Worm (Caenorhabditis elegans) whole organism, mixed stage, embryonic: Measurements from ENCODE around the gene srv-28.
"Not testable (repeated sequence)": the region's sequence is repeated elsewhere in the genome, so short reads cannot be mapped to it uniquely, and the experiment has no call there.

Experiments used
- M03D4.4 ChIP-seq: sonication (generic microtip); optimal IDR thresholded peaks from 2 replicates; lab custom pipeline; 2017; ENCODE audit warnings: mild to moderate bottlenecking, missing genetic modification characterization, missing compliant biosample characterization
- blmp-1 ChIP-seq: fragments of 150-350 bp; optimal IDR thresholded peaks from 2 replicates; lab custom pipeline; 2014; ENCODE audit warnings: missing biosample characterization, missing genetic modification characterization
- ceh-39 ChIP-seq: fragments of 150-350 bp; optimal IDR thresholded peaks from 2 replicates; lab custom pipeline; 2014; ENCODE audit warnings: missing biosample characterization, missing genetic modification characterization
- ceh-43 ChIP-seq: fragments of 200-800 bp; sonication (Bioruptor generic); optimal IDR thresholded peaks from 2 replicates; lab custom pipeline; 2018; ENCODE audit warnings: mild to moderate bottlenecking, missing genetic modification characterization, moderate library complexity, missing compliant biosample characterization
- ceh-83 ChIP-seq: fragments of 200-800 bp; sonication (Bioruptor generic); optimal IDR thresholded peaks from 2 replicates; lab custom pipeline; 2018; ENCODE audit warnings: mild to moderate bottlenecking, missing genetic modification characterization, missing compliant biosample characterization
- ces-1 ChIP-seq: fragments of 150-350 bp; optimal IDR thresholded peaks from 2 replicates; lab custom pipeline; 2014; ENCODE audit warnings: missing biosample characterization, missing genetic modification reagents, missing genetic modification characterization
- cnd-1 ChIP-seq: fragments of 200-800 bp; sonication (Bioruptor generic); optimal IDR thresholded peaks from 2 replicates; lab custom pipeline; 2018; ENCODE audit warnings: mild to moderate bottlenecking, missing genetic modification characterization, missing compliant biosample characterization
- drap-1 ChIP-seq: fragments of 200-800 bp; sonication (Bioruptor generic); optimal IDR thresholded peaks from 3 replicates; lab custom pipeline; 2018; ENCODE audit warnings: mild to moderate bottlenecking, missing genetic modification characterization, missing compliant biosample characterization
- elt-1 ChIP-seq: sonication (generic microtip); optimal IDR thresholded peaks from 2 replicates; lab custom pipeline; 2017; ENCODE audit warnings: missing genetic modification characterization, mild to moderate bottlenecking, missing compliant biosample characterization, antibody characterized with exemption, moderate library complexity, borderline replicate concordance; ENCODE audit not compliant: insufficient read depth
- elt-3 ChIP-seq: fragments of 150-350 bp; optimal IDR thresholded peaks from 2 replicates; lab custom pipeline; 2014; ENCODE audit warnings: missing biosample characterization, missing genetic modification characterization
- ham-2 ChIP-seq: fragments of 200-800 bp; sonication (Bioruptor generic); optimal IDR thresholded peaks from 2 replicates; lab custom pipeline; 2018; ENCODE audit warnings: mild to moderate bottlenecking, missing genetic modification characterization, missing compliant biosample characterization
- lin-32 ChIP-seq: fragments of 200-800 bp; sonication (Bioruptor generic); optimal IDR thresholded peaks from 2 replicates; lab custom pipeline; 2018; ENCODE audit warnings: mild to moderate bottlenecking, missing genetic modification characterization, missing compliant biosample characterization
- lsy-2 ChIP-seq: fragments of 150-350 bp; optimal IDR thresholded peaks from 2 replicates; lab custom pipeline; 2014; ENCODE audit warnings: missing biosample characterization, missing genetic modification characterization
- mab-5 ChIP-seq: fragments of 150-350 bp; optimal IDR thresholded peaks from 2 replicates; lab custom pipeline; 2014; ENCODE audit warnings: missing biosample characterization, missing genetic modification characterization
- mep-1 ChIP-seq: fragments of 150-350 bp; optimal IDR thresholded peaks from 2 replicates; lab custom pipeline; 2017; ENCODE audit warnings: missing biosample characterization, missing genetic modification reagents, missing genetic modification characterization, inconsistent platforms
- mls-2 ChIP-seq: sonication (generic microtip); optimal IDR thresholded peaks from 2 replicates; lab custom pipeline; 2016; ENCODE audit warnings: mild to moderate bottlenecking, missing genetic modification characterization, moderate library complexity, missing compliant biosample characterization
- nhr-12 ChIP-seq: fragments of 150-350 bp; optimal IDR thresholded peaks from 2 replicates; lab custom pipeline; 2014; ENCODE audit warnings: missing biosample characterization, missing genetic modification characterization
- nhr-2 ChIP-seq: fragments of 150-350 bp; optimal IDR thresholded peaks from 2 replicates; lab custom pipeline; 2014; ENCODE audit warnings: missing biosample characterization, missing genetic modification characterization
- nhr-237 ChIP-seq: fragments of 150-350 bp; optimal IDR thresholded peaks from 2 replicates; lab custom pipeline; 2014; ENCODE audit warnings: missing biosample characterization, missing genetic modification characterization
- nhr-28 ChIP-seq: fragments of 150-350 bp; optimal IDR thresholded peaks from 2 replicates; lab custom pipeline; 2014; ENCODE audit warnings: missing biosample characterization, missing genetic modification characterization
- nhr-76 ChIP-seq: sonication (generic microtip); optimal IDR thresholded peaks from 2 replicates; lab custom pipeline; 2017; ENCODE audit warnings: missing biosample characterization, missing genetic modification characterization
- pha-4 ChIP-seq: fragments of 150-350 bp; optimal IDR thresholded peaks from 2 replicates; lab custom pipeline; 2018; ENCODE audit warnings: missing biosample characterization, missing genetic modification reagents, missing genetic modification characterization
- sem-2 ChIP-seq: fragments of 200-800 bp; sonication (Bioruptor generic); optimal IDR thresholded peaks from 2 replicates; lab custom pipeline; 2018; ENCODE audit warnings: mild to moderate bottlenecking, missing genetic modification characterization, missing compliant biosample characterization
- snpc-4 ChIP-seq: fragments of 150-350 bp; optimal IDR thresholded peaks from 2 replicates; lab custom pipeline; 2014; ENCODE audit warnings: missing biosample characterization, missing genetic modification characterization
- sptf-1 ChIP-seq: sonication (generic microtip); optimal IDR thresholded peaks from 2 replicates; lab custom pipeline; 2017; ENCODE audit warnings: mild to moderate bottlenecking, missing genetic modification characterization, moderate library complexity, missing compliant biosample characterization
- tbx-8 ChIP-seq: fragments of 200-800 bp; sonication (Bioruptor generic); optimal IDR thresholded peaks from 2 replicates; lab custom pipeline; 2018; ENCODE audit warnings: mild to moderate bottlenecking, missing genetic modification characterization, moderate library complexity, missing compliant biosample characterization
- unc-120 ChIP-seq: sonication (generic microtip); optimal IDR thresholded peaks from 2 replicates; lab custom pipeline; 2017; ENCODE audit warnings: missing genetic modification characterization, missing compliant biosample characterization; ENCODE audit not compliant: poor library complexity, severe bottlenecking
- unc-39 ChIP-seq: fragments of 150-350 bp; optimal IDR thresholded peaks from 2 replicates; lab custom pipeline; 2014; ENCODE audit warnings: missing biosample characterization, missing genetic modification characterization
- unc-62 ChIP-seq: fragments of 150-350 bp; optimal IDR thresholded peaks from 2 replicates; lab custom pipeline; 2014; ENCODE audit warnings: missing biosample characterization, missing genetic modification reagents, missing genetic modification characterization
- zip-8 ChIP-seq: fragments of 150-350 bp; optimal IDR thresholded peaks from 2 replicates; lab custom pipeline; 2014; ENCODE audit warnings: missing biosample characterization, missing genetic modification characterization
- ztf-11 ChIP-seq: fragments of 150-350 bp; optimal IDR thresholded peaks from 2 replicates; lab custom pipeline; 2014; ENCODE audit warnings: missing biosample characterization, missing genetic modification characterization

Gene srv-28

DNA sequence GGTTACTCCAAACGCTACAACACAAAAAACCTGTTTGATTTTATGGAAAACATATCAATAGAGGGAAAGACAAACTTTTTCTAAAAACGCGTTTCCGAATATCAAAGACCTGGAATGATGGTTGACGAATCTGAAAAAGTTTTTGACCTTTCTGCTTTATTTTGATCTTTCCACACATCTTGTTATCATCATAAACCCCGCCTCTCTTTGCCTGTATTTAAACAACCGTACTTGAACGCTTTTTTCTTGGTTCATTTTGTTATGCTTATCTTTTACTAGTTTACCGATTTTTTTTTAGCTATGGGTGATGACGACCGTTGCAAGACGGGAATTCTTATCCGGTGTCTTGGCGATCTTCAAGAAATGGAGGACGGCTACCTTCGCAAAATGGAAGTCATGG lies 10.1 kb downstream of the srv-28 start, which contains the start of gene T13A10.2:
Gene T13A10.2 (plus strand): TSS at position 301 of the 400 bp plus-strand sequence.
- TF ChIP-seq pha-4; nhr-76 (tag; lab: Kevin White, UChicago); ceh-43 (GFP tag; lab: Kevin White, UChicago): not testable (repeated sequence)
- TF ChIP-seq, all 35 proteins: peak for 0; not testable (repeated sequence) for 35

DNA sequence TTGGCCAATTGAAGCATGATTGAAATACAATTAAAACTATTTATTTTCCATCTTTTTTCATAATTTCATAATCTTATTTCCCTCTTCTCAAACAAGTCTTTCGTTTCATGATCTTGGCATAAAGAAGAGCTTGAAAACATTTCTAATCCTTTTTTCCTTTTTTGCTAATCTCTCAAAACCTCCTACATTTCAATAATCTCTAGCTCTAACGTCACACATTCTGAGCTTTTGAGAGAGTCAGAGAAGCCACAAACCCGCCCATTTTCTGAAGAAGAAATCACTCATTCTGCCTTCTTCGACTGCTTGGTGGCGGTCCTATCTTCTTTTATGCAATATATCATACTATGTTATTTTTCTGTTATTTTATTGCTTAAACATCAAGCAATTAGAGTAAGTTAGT lies 13.6 kb downstream of the srv-28 start, which contains the start of gene F58F9.1:
Gene F58F9.1 (plus strand): TSS at position 251 of the 400 bp plus-strand sequence.
- TF ChIP-seq ces-1 (GFP tag; lab: Kevin White, UChicago), result peak; percentile 24
- TF ChIP-seq lsy-2 (tag; lab: Kevin White, UChicago), result no peak
- TF ChIP-seq zip-8, result no peak
- TF ChIP-seq ham-2 (GFP tag; lab: Kevin White, UChicago), result no peak
- TF ChIP-seq, all 35 proteins: peak for 1

DNA sequence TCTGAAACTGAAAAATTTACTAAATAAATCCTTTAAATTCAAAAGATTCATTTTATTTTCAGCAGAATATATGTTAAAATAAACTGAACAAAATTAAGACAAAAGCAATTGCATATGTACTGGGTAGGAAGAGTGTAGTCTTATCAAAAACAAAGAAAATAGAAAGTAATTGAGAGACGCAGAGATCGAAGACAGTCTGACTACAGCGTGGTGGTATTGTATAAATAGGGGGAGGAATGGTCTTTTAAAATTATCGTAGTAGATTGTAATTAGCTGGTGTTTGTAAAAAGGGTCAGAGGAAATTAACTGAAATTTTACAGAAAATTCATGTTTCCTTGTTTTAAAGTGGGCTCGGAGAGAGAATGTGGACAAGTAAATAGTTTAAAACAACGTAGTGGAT lies 14.7 kb downstream of the srv-28 start, which contains the start of gene acox-3:
Gene acox-3 (minus strand): TSS at position 7 of the 400 bp plus-strand sequence.
- TF ChIP-seq blmp-1 (tag; lab: Kevin White, UChicago) (no peak), nhr-237 (tag; lab: Kevin White, UChicago) (no peak), zip-8 (no peak), sem-2 (no peak), ceh-83 (GFP tag; lab: Kevin White, UChicago) (no peak), mls-2 (tag; lab: Kevin White, UChicago) (no peak), snpc-4 (tag; lab: Kevin White, UChicago) (no peak), nhr-76 (tag; lab: Kevin White, UChicago) (no peak), mab-5 (tag; lab: Kevin White, UChicago) (no peak), mep-1 (tag; lab: Kevin White, UChicago) (no peak), unc-62 (no peak), drap-1 (GFP tag; lab: Kevin White, UChicago) (no peak), ztf-11 (tag; lab: Kevin White, UChicago) (no peak), lsy-2 (tag; lab: Kevin White, UChicago) (no peak), elt-1 (no peak), pha-4 (no peak)

DNA sequence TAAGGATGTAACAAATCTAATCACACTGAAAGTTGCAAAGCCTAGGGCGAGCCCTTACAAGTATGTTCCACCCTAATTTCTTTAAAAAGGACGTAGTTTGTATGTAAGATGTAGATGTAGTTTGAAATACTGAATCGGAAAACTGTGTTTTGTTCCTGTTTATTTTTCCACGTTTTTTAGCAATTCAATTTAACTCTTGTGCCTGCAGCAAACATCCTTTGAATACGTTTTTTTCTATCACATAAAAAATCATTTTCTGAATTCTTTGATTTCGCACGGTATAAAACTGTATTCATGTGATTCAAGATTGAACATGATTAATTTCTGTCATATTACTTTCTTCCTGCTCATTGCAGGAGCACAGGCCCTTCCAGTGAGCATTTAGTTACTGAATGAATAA lies 23.2 kb downstream of the srv-28 start, which contains the start of gene F58F9.9:
Gene F58F9.9 (plus strand): TSS at position 301 of the 400 bp plus-strand sequence.
- TF ChIP-seq lin-32 (no peak), cnd-1 (tag; lab: Kevin White, UChicago) (no peak), pha-4 (no peak), nhr-2 (no peak), mep-1 (tag; lab: Kevin White, UChicago) (no peak), nhr-237 (tag; lab: Kevin White, UChicago) (no peak), unc-39 (tag; lab: Kevin White, UChicago) (no peak), elt-3 (no peak), ztf-11 (tag; lab: Kevin White, UChicago) (no peak), ham-2 (GFP tag; lab: Kevin White, UChicago) (no peak), lsy-2 (tag; lab: Kevin White, UChicago) (no peak), blmp-1 (tag; lab: Kevin White, UChicago) (no peak), ceh-83 (GFP tag; lab: Kevin White, UChicago) (no peak), unc-62 (no peak), mls-2 (tag; lab: Kevin White, UChicago) (no peak), nhr-76 (tag; lab: Kevin White, UChicago) (no peak), ceh-39 (tag; lab: Kevin White, UChicago) (no peak), snpc-4 (tag; lab: Kevin White, UChicago) (no peak)

DNA sequence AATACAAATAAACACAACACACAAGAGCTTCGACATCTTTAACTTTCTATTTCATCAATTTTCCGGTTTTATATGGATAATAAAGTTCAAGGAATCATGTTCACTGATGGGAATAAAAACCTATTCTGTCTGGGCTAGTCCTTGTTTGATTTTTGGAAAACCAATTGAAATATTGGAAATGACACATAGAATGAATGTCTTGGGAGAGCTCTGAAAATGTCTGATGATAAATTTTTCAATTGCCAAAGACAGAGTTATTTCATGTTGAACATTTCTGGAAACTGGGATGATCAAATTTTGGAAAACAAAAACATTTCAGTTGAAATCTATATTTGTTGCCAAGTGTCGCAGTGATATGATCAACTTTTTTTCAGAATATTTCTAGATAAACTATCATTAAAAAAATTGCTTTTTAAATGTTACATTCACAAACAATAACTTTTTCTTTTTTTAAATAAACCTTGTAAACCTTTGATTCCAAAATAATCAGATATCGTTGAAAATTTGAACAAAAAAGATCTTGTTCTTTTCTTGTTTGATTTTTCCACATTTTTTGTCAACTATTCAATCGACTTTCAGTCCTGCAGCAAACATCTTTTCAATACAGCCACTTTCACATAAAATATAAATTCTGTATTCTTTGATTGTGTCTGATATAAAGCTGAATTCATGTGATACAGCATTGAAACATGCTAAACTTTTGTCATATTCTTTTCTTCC lies 25.5 kb downstream of the srv-28 start, which contains the start of the genes F58F9.6 and F58F9.8:
Gene F58F9.6 (minus strand): TSS at position 101 of the 720 bp plus-strand sequence.
Gene F58F9.8 (plus strand): TSS at position 670 of the 720 bp plus-strand sequence.
- TF ChIP-seq elt-1 (no peak), unc-120 (tag; lab: Kevin White, UChicago) (no peak), ztf-11 (tag; lab: Kevin White, UChicago) (no peak), M03D4.4 (tag; lab: Kevin White, UChicago) (no peak), nhr-28 (tag; lab: Kevin White, UChicago) (no peak), nhr-12 (tag; lab: Kevin White, UChicago) (no peak), sptf-1 (tag; lab: Kevin White, UChicago) (no peak), ham-2 (GFP tag; lab: Kevin White, UChicago) (no peak), tbx-8 (GFP tag; lab: Kevin White, UChicago) (no peak), ceh-43 (GFP tag; lab: Kevin White, UChicago) (no peak), mls-2 (tag; lab: Kevin White, UChicago) (no peak), ceh-83 (GFP tag; lab: Kevin White, UChicago) (no peak), lsy-2 (tag; lab: Kevin White, UChicago) (no peak), mep-1 (tag; lab: Kevin White, UChicago) (no peak), zip-8 (no peak), unc-62 (no peak), drap-1 (GFP tag; lab: Kevin White, UChicago) (no peak), ces-1 (GFP tag; lab: Kevin White, UChicago) (no peak)
- TF ChIP-seq, all 35 proteins: peak for 0
